Worm (Caenorhabditis elegans): ENCODE data around the gene C16D2.1.
A peak's percentile ranks its signal among the peaks of the same experiment; 100 is the strongest.

Gene C16D2.1

ce11 chrII:9152231-9152630 is 20.8 kb downstream of the C16D2.1 start, which contains the start of gene col-78:
TSS of gene col-78 (plus strand) at chrII:9152531.
- TF ChIP-seq unc-3 (GFP tag; conservative IDR thresholded peaks at IDR 0.05) (no peak), unc-3 (tag; optimal IDR thresholded peaks at IDR 0.05) (no peak), ttx-3 (tag; optimal IDR thresholded peaks at IDR 0.05) (no peak), pag-3 (tag; optimal IDR thresholded peaks at IDR 0.05; ENCODE audit: borderline replicate concordance) (no peak), fkh-10 (GFP tag; optimal IDR thresholded peaks at IDR 0.05) (no peak), lin-11 (tag; optimal IDR thresholded peaks at IDR 0.05) (no peak), npax-4 (tag; optimal IDR thresholded peaks at IDR 0.05) (no peak), hlh-30 (tag; optimal IDR thresholded peaks at IDR 0.05; ENCODE audit: insufficient read depth) (no peak)

DNA sequence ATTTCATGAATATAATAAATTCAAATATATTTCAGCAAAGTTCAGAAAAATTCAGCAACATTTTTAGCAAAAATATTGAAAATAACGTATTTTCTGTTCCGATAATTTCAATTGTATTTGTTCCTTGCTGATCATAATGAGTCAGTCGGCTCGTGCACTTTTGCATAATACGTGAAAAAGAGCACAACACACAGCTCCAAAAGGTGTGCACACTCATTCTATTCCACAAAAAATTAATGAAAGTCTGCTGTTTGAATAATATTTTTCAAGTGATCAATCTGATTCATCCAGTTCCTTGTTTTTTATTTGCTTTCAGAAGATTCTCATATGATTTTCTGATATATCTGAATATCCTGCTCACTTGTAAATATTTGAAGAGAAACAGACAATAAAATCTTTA is 22.9 kb downstream of the C16D2.1 start:
- no peak for TF ChIP-seq syd-9 (tag; optimal IDR thresholded peaks at IDR 0.05)
- TF ChIP-seq fax-1 (tag; optimal IDR thresholded peaks at IDR 0.05) = no peak
- TF ChIP-seq hlh-30 (tag; optimal IDR thresholded peaks at IDR 0.05; ENCODE audit: insufficient read depth) = no peak
- no peak for TF ChIP-seq nfya-1 (tag; optimal IDR thresholded peaks at IDR 0.05)
- no peak for TF ChIP-seq elt-4 (tag; optimal IDR thresholded peaks at IDR 0.05)
- no peak for TF ChIP-seq ama-1 (optimal IDR thresholded peaks at IDR 0.05)
- no peak for TF ChIP-seq ceh-2 (tag; optimal IDR thresholded peaks at IDR 0.05)
- no peak for TF ChIP-seq ceh-31 (tag; optimal IDR thresholded peaks at IDR 0.05)
- TF ChIP-seq zip-5 (tag; optimal IDR thresholded peaks at IDR 0.05) = no peak
- no peak for TF ChIP-seq ceh-22 (tag; optimal IDR thresholded peaks at IDR 0.05)
- TF ChIP-seq hlh-6 (tag; optimal IDR thresholded peaks at IDR 0.05) = no peak
- no peak for TF ChIP-seq ceh-30 (tag; optimal IDR thresholded peaks at IDR 0.05)
- no peak for TF ChIP-seq sdc-2 (tag; optimal IDR thresholded peaks at IDR 0.05)
- no peak for TF ChIP-seq fkh-6 (tag; optimal IDR thresholded peaks at IDR 0.05)
- no peak for TF ChIP-seq ceh-48 (tag; optimal IDR thresholded peaks at IDR 0.05)

DNA sequence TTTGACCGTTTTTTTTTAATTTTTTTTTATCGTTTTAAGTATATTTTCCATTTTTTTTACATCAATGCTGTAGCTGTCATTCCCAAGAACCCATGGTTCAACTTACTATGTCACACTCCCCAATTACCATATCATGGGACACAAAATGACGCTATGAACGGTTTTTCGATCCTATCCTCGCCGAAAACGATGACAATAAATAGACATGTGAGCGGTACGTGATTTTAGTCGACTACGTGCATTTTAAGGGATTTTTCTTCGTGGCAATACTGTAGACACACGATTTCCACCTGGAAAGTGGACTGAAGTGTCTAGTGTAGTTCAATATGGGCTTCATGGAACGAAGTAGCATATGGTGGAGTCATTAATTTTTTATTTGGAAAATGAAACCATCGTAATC is 24.8 kb downstream of the C16D2.1 start:
- TF ChIP-seq ahr-1 (tag; optimal IDR thresholded peaks at IDR 0.05) = no peak

DNA sequence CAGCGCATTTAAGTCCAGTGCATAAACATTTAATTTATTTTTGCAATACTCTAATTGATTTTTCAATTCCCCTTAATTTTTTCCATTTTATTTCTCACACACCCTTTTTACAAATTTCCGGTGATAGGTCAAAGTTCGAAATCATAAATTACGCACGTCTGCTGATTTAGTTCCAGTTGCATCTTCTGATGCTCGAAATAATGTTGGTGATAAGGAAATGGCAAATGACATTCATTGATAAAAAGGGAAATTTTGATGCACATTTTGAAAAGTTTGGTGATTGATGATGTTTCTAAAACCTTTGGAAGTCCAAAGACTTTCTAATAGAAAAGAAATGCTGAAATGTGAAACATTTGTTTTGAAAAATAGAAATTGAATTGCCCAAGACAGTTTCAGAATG is 25.7 kb downstream of the C16D2.1 start:
- TF ChIP-seq pax-1 (tag; optimal IDR thresholded peaks at IDR 0.05) (no peak), elt-2 (tag; optimal IDR thresholded peaks at IDR 0.05) (peak; percentile 52)

DNA sequence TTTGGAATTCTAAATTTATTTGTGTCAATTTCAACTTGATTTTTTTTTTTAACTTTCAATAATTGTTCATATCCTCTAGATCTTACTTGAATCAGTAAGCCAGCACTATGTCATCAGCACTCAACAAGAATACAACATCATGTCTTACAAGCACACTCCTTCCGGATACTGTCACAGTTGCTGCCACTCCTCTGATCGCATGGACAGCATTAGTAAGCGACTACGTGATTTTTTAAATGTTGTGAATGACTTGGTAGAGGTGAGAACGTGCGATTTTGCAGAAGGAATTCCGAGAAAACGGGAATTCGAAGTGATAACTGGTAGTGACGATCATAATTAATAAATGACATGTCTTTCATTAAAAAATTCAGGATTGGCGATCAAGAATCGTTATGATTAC is 26.6 kb downstream of the C16D2.1 start, which contains the start of gene oac-54:
oac-54 (plus strand) TSS at position 83 of the 400 bp plus-strand sequence.
- TF ChIP-seq ceh-6 (GFP tag; optimal IDR thresholded peaks at IDR 0.05) (no peak), sox-2 (GFP tag; IDR thresholded peaks at IDR 0.05) (no peak), nhr-232 (tag; optimal IDR thresholded peaks at IDR 0.05) (no peak), ref-2 (tag; optimal IDR thresholded peaks at IDR 0.05) (no peak), hlh-15 (tag; optimal IDR thresholded peaks at IDR 0.05) (no peak), zip-5 (tag; optimal IDR thresholded peaks at IDR 0.05) (no peak), pag-3 (tag; optimal IDR thresholded peaks at IDR 0.05; ENCODE audit: borderline replicate concordance) (no peak)

DNA sequence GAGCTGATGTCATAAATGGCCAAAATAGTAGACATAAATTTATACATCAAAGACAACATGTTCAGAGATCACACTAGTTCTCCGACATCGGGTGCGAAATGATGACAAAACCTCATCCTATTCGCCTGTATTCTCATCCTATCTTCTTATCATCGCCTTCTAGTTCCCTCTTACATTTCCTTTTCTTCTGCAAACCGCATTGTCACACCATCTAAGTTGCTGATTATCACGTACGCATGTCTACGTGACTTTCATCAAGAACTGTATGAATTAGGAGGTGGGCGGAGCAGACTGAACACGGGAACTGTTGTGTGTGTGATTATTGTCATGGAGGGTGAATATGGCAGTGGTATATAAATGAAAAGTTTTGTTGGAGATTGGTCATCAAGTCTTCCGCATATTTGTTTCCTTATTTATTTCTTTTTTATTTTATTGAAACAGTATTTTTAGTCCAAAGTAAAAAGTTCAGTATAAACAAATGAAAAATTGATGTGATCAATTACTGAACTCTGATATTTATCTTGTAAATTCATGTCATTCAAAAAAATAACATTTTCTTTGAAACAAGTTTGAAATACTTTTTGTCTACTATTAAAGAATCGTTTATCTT is 28.8 kb downstream of the C16D2.1 start:
- TF ChIP-seq ceh-18 (tag; optimal IDR thresholded peaks at IDR 0.05) = no peak
- no peak for TF ChIP-seq F13H6.1 (tag; optimal IDR thresholded peaks at IDR 0.05)
- no peak for TF ChIP-seq ceh-45 (GFP tag; IDR thresholded peaks at IDR 0.05)
- TF ChIP-seq mec-3 (tag; optimal IDR thresholded peaks at IDR 0.05; ENCODE audit: borderline replicate concordance) = no peak
- TF ChIP-seq ceh-30 (tag; optimal IDR thresholded peaks at IDR 0.05) = no peak
- no peak for TF ChIP-seq sox-4 (tag; optimal IDR thresholded peaks at IDR 0.05)
- TF ChIP-seq hlh-8 (tag; optimal IDR thresholded peaks at IDR 0.05) = no peak
- TF ChIP-seq hlh-30 (tag; optimal IDR thresholded peaks at IDR 0.05; ENCODE audit: insufficient read depth) = no peak
- no peak for TF ChIP-seq unc-42 (tag; optimal IDR thresholded peaks at IDR 0.05)
- no peak for TF ChIP-seq unc-86 (tag; optimal IDR thresholded peaks at IDR 0.05)
- TF ChIP-seq lim-6 (tag; optimal IDR thresholded peaks at IDR 0.05) = no peak
- no peak for TF ChIP-seq odd-2 (tag; optimal IDR thresholded peaks at IDR 0.05)
- TF ChIP-seq eyg-1 (tag; optimal IDR thresholded peaks at IDR 0.05) = no peak
- no peak for TF ChIP-seq K02D7.2 (tag; optimal IDR thresholded peaks at IDR 0.05)
- TF ChIP-seq ceh-19 (GFP tag; optimal IDR thresholded peaks at IDR 0.05) = no peak
- TF ChIP-seq pag-3 (tag; optimal IDR thresholded peaks at IDR 0.05; ENCODE audit: borderline replicate concordance) = no peak

All from whole organism, late embryonic.